Worm (Caenorhabditis elegans): ENCODE data around the gene R05G6.4.

DNA sequence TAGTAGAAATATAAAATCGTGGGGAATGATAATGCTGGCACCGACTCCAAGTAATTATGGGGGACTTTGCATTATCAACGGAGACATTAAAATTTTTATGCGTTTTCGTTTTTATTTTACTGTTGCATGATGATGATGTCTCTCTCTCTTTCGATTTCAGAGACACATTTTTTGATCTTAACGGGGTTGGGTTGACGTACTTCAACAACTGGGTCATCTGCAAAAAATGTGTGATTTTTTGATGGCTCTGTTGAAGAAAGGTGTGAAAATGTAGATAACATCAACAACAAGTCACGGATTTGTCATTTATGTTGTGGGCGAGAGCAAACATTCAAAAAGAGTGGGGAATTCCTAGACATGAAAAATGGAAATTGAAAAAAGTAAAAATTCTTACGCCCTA is 11.7 kb upstream of the R05G6.4 start, which contains the start of gene F55G1.15:
- TF ChIP-seq sma-9 (GFP tag; optimal IDR thresholded peaks at IDR 0.05) (no peak), sma-9 (tag; optimal IDR thresholded peaks at IDR 0.05) (no peak), elt-3 (tag; optimal IDR thresholded peaks at IDR 0.05) (no peak), zag-1 (tag; optimal IDR thresholded peaks at IDR 0.05) (no peak), unc-39 (tag; optimal IDR thresholded peaks at IDR 0.05) (no peak), nhr-237 (tag; optimal IDR thresholded peaks at IDR 0.05) (no peak), skn-1 (tag; optimal IDR thresholded peaks at IDR 0.05) (no peak), R02D3.7 (tag; optimal IDR thresholded peaks at IDR 0.05) (no peak)
